Worm (Caenorhabditis elegans): ENCODE data around the gene vrp-1.

Gene vrp-1

DNA sequence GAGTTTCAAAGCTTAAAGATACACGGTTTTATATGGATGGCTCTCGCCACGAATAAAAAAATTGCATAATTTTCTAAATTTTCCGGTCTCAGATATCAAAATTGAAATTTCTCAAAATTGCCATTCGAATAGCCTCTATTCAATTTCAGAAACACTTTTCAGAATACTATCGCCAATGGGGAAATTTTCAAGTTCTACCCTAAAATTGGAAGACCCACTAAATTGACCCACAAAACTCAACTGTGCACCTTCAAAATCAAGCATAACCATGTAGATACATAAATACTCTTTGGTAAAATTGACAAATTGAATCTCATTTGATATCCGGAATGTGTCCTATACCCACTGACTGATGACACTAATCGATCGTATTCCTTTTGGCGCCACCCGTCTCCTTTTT, 3.8 kb downstream of the vrp-1 start:
- TF ChIP-seq nhr-237 (tag; optimal IDR thresholded peaks at IDR 0.05) (no peak), nhr-20 (tag; optimal IDR thresholded peaks at IDR 0.05) (no peak), nhr-85 (tag) (peak; percentile 60)

DNA sequence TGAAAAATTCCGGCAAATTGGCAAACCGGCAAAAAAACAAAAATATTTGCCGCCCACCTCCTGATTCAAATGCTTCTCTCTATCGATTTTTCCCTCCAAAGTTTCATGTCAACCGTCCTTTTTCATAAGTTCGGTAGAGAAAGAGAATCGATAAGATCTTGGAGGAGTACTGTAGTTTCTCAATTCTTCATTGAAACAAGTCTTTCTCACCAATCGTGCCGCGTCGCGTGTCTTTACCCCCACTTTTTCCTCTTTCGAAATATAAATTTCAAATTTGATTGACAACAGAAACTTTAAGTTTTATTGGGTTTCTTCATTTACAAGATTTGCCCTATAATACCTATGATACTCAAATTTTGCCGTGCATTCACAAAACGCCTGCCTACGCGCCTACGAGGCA, 6.2 kb downstream of the vrp-1 start:
- no peak for TF ChIP-seq unc-62 (GFP tag; optimal IDR thresholded peaks at IDR 0.05)
- peak in 1 of 2 experiments; percentile 68 for TF ChIP-seq lsy-2 (tag; optimal IDR thresholded peaks at IDR 0.05)
- TF ChIP-seq mab-9 (GFP tag; IDR thresholded peaks at IDR 0.05) = no peak
- TF ChIP-seq C34B4.2 (tag; optimal IDR thresholded peaks at IDR 0.05) = no peak
- no peak for TF ChIP-seq hlh-17 (GFP tag; optimal IDR thresholded peaks at IDR 0.05; ENCODE audit: borderline replicate concordance)
- TF ChIP-seq egl-13 (tag; optimal IDR thresholded peaks at IDR 0.05) = no peak
- TF ChIP-seq unc-130 (tag; optimal IDR thresholded peaks at IDR 0.05) = no peak

DNA sequence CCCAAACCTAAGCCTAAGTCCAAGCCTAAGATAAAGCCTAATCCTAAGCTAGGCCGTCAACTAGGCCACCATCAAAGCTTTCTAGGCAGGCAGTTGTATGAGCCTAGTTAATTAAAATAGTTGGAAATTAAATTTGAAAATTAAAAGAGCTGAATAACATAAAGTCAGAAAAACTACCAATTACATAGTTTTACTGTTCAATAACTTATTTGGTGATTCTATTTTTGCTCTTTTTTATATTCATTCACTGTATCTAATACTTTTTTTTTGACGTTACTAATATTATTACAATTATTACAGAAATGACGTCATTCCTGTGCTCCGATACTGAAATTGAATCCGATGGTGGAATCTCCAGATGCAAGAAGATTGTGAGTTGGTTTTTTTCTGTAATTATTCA, 7.1 kb downstream of the vrp-1 start, which contains the start of gene lin-22:
Gene lin-22 (plus strand): TSS at position 301 of the 400 bp plus-strand sequence.
- TF ChIP-seq hlh-17 (GFP tag; optimal IDR thresholded peaks at IDR 0.05; ENCODE audit: borderline replicate concordance) = no peak
- no peak for TF ChIP-seq snu-23 (GFP tag; optimal IDR thresholded peaks at IDR 0.05)
- no peak for TF ChIP-seq unc-62 (GFP tag; optimal IDR thresholded peaks at IDR 0.05)
- no peak for TF ChIP-seq unc-98 (GFP tag; IDR thresholded peaks at IDR 0.05)
- no peak for TF ChIP-seq mep-1 (tag; optimal IDR thresholded peaks at IDR 0.05)

DNA sequence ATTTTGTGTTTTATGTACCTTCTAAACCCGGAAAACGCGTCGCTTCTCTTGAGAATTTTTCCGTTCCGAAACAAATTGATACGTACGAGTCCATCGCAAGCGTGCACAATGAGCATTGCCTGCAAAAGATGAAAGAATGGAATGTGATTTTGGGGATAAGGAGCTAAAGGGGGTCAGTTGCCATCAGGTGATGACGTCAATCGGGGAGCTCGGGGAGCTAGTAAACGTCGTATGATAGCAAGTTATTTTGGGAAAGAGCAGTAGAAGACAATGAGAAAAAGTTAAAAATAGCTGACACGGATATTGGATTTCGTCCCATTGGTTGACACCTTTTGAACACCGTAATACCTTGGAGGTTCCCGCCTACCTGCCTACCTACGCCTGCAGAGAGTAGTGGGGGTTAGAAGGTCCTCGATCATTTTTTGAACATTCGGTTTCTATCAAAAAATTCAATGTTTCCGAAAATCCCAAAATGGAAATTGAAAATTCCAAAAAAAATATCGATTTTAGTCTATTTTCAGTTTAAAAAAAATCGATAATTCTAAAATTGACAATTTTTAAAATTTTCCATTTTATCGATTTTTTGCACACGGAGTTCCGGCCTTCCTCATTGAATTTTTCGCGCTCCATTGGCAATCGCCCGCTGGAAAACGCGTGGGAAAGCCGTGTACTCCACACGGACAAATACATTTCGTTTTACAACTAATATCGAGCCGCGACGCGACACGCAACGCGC, 13.7 kb downstream of the vrp-1 start:
- no peak for TF ChIP-seq ztf-4 (tag; optimal IDR thresholded peaks at IDR 0.05)
- TF ChIP-seq mdl-1 (tag; optimal IDR thresholded peaks at IDR 0.05) = peak in 1 of 2 experiments; percentile 44
- TF ChIP-seq hpl-2 (GFP tag; optimal IDR thresholded peaks at IDR 0.05) = no peak
- no peak for TF ChIP-seq nhr-28 (tag; optimal IDR thresholded peaks at IDR 0.05)
- no peak for TF ChIP-seq F16B12.6 (tag; optimal IDR thresholded peaks at IDR 0.05)
- no peak for TF ChIP-seq lin-35 (GFP tag; optimal IDR thresholded peaks at IDR 0.05)
- no peak for TF ChIP-seq hlh-4 (tag; optimal IDR thresholded peaks at IDR 0.05)
- no peak for TF ChIP-seq zip-4 (GFP tag; optimal IDR thresholded peaks at IDR 0.05)
- no peak for TF ChIP-seq elt-3 (tag; optimal IDR thresholded peaks at IDR 0.05)
- no peak for TF ChIP-seq ces-1 (GFP tag; optimal IDR thresholded peaks at IDR 0.05)
- no peak for TF ChIP-seq dsc-1 (tag; optimal IDR thresholded peaks at IDR 0.05)
- TF ChIP-seq aha-1 (tag; optimal IDR thresholded peaks at IDR 0.05) = no peak
- TF ChIP-seq lin-14 (GFP tag; optimal IDR thresholded peaks at IDR 0.05) = peak; percentile 45
- TF ChIP-seq ceh-63 (GFP tag; optimal IDR thresholded peaks at IDR 0.05) = no peak
- TF ChIP-seq nhr-47 (tag; optimal IDR thresholded peaks at IDR 0.05) = no peak
- TF ChIP-seq fos-1 (tag; optimal IDR thresholded peaks at IDR 0.05) = no peak
- TF ChIP-seq skn-1 (tag; optimal IDR thresholded peaks at IDR 0.05) = no peak
- peak in 1 of 2 experiments; percentile 18 for TF ChIP-seq efl-1 (optimal IDR thresholded peaks at IDR 0.05)
- TF ChIP-seq efl-1 (GFP tag; optimal IDR thresholded peaks at IDR 0.05 in 1 of 2) = peak in 1 of 2 experiments; percentile 45
- peak; percentile 32 for TF ChIP-seq nhr-20 (tag; optimal IDR thresholded peaks at IDR 0.05)
- no peak for TF ChIP-seq jun-1 (tag; optimal IDR thresholded peaks at IDR 0.05)
- no peak for TF ChIP-seq hlh-17 (GFP tag; optimal IDR thresholded peaks at IDR 0.05; ENCODE audit: borderline replicate concordance)
- TF ChIP-seq snpc-4 (tag; optimal IDR thresholded peaks at IDR 0.05) = no peak
- TF ChIP-seq C16A3.4 (tag; optimal IDR thresholded peaks at IDR 0.05) = no peak
- no peak for TF ChIP-seq nhr-12 (tag; optimal IDR thresholded peaks at IDR 0.05)
- TF ChIP-seq C04F5.9 (tag; optimal IDR thresholded peaks at IDR 0.05) = no peak
- TF ChIP-seq mep-1 (tag; optimal IDR thresholded peaks at IDR 0.05) = no peak
- no peak for TF ChIP-seq vab-15 (tag; optimal IDR thresholded peaks at IDR 0.05)
- TF ChIP-seq nhr-237 (tag; optimal IDR thresholded peaks at IDR 0.05) = no peak
- no peak for TF ChIP-seq irx-1 (tag; optimal IDR thresholded peaks at IDR 0.05)
- no peak for TF ChIP-seq zag-1 (tag; optimal IDR thresholded peaks at IDR 0.05)
- TF ChIP-seq grh-1 (GFP tag; IDR thresholded peaks at IDR 0.05) = no peak
- TF ChIP-seq mef-2 (tag; optimal IDR thresholded peaks at IDR 0.05) = peak; percentile 97
- TF ChIP-seq pax-3 (tag; optimal IDR thresholded peaks at IDR 0.05) = no peak
- no peak for TF ChIP-seq swsn-7 (tag; optimal IDR thresholded peaks at IDR 0.05)
- TF ChIP-seq ama-1 (optimal IDR thresholded peaks at IDR 0.05) = no peak
- TF ChIP-seq C34B4.2 (tag; optimal IDR thresholded peaks at IDR 0.05) = no peak
- TF ChIP-seq sup-37 (GFP tag; optimal IDR thresholded peaks at IDR 0.05) = no peak
- TF ChIP-seq tbx-2 (tag; optimal IDR thresholded peaks at IDR 0.05) = no peak

Measured in whole organism, L1 larva.